Worm (Caenorhabditis elegans) whole organism, L1 larva: ENCODE measurements around the gene sma-2.

Experiments used
- C04F5.9 ChIP-seq: sonication (generic microtip); optimal IDR thresholded peaks from 2 replicates; lab custom pipeline; 2016; ENCODE audit warnings: missing genetic modification characterization, missing compliant biosample characterization
- C16A3.4 ChIP-seq: fragments of 150-350 bp; optimal IDR thresholded peaks from 2 replicates; lab custom pipeline; 2014; ENCODE audit warnings: missing biosample characterization, missing genetic modification characterization
- F16B12.6 ChIP-seq: fragments of 150-350 bp; optimal IDR thresholded peaks from 2 replicates; lab custom pipeline; 2014; ENCODE audit warnings: missing biosample characterization, missing genetic modification characterization
- Y116A8C.19 ChIP-seq: sonication (generic microtip); optimal IDR thresholded peaks from 2 replicates; lab custom pipeline; 2016; ENCODE audit warnings: missing compliant biosample characterization, missing genetic modification characterization, borderline replicate concordance
- alr-1 ChIP-seq: fragments of 200-800 bp; sonication (Bioruptor generic); optimal IDR thresholded peaks from 2 replicates; lab custom pipeline; 2018; ENCODE audit warnings: borderline replicate concordance, mild to moderate bottlenecking, missing genetic modification characterization, missing compliant biosample characterization
- aly-2 ChIP-seq: fragments of 150-350 bp; optimal IDR thresholded peaks from 2 replicates; lab custom pipeline; 2014; ENCODE audit warnings: missing biosample characterization, missing genetic modification characterization
- ama-1 ChIP-seq: fragments of 150-350 bp; optimal IDR thresholded peaks from 2 replicates; lab custom pipeline; 2014
- ceh-63 ChIP-seq: fragments of 200-800 bp; sonication (Bioruptor generic); optimal IDR thresholded peaks from 2 replicates; lab custom pipeline; 2018; ENCODE audit warnings: mild to moderate bottlenecking, missing genetic modification characterization, missing compliant biosample characterization
- ceh-8 ChIP-seq: fragments of 200-800 bp; sonication (Bioruptor generic); optimal IDR thresholded peaks from 2 replicates; lab custom pipeline; 2018; ENCODE audit warnings: mild to moderate bottlenecking, missing genetic modification characterization, moderate library complexity, missing compliant biosample characterization
- ceh-82 ChIP-seq, 3 experiments: fragments of 150-350 bp in 1 of 3; sonication (generic microtip) in 2 of 3; optimal IDR thresholded peaks; 2 replicates each; lab custom pipeline; 2014 to 2017; ENCODE audit warnings: missing biosample characterization in 3 of 3, missing genetic modification characterization in 3 of 3
- ceh-88 ChIP-seq: fragments of 200-800 bp; sonication (Bioruptor generic); IDR thresholded peaks from 2 replicates; pipeline ENCODE4 v1.3.6; 2022; ENCODE audit warnings: missing genetic modification characterization, missing compliant biosample characterization
- ceh-90 ChIP-seq: sonication (generic microtip); optimal IDR thresholded peaks from 2 replicates; lab custom pipeline; 2016; ENCODE audit warnings: missing genetic modification characterization, missing compliant biosample characterization
- dpl-1 ChIP-seq, 3 experiments: fragments of 150-350 bp in 2 of 3; sonication (generic microtip) in 1 of 3; optimal IDR thresholded peaks; 2 replicates each; lab custom pipeline; 2014 to 2017; ENCODE audit warnings: missing biosample characterization in 3 of 3, missing genetic modification characterization in 3 of 3, missing genetic modification reagents in 3 of 3
- dsc-1 ChIP-seq: sonication (generic microtip); optimal IDR thresholded peaks from 2 replicates; lab custom pipeline; 2016; ENCODE audit warnings: mild to moderate bottlenecking, missing genetic modification characterization, missing compliant biosample characterization
- efl-1 ChIP-seq, 4 experiments: fragments of 150-350 bp; optimal IDR thresholded peaks in 3 of 4; peaks in 1 of 4; 1 replicate in 1 of 4; 2 replicates in 3 of 4; lab custom pipeline; 2014; ENCODE audit warnings: missing biosample characterization in 2 of 4, missing genetic modification characterization in 2 of 4, missing genetic modification reagents in 2 of 4
- egl-27 ChIP-seq, 2 experiments: fragments of 150-350 bp in 1 of 2; sonication (generic microtip); optimal IDR thresholded peaks; 3 replicates each; lab custom pipeline; 2017 to 2018; ENCODE audit warnings: missing biosample characterization in 2 of 2, missing genetic modification characterization in 2 of 2, missing genetic modification reagents in 2 of 2
- elt-3 ChIP-seq, 6 experiments: fragments of 150-350 bp in 1 of 6; sonication (generic microtip); optimal IDR thresholded peaks; 2 replicates each; lab custom pipeline; 2017 to 2018; ENCODE audit warnings: missing biosample characterization in 6 of 6, missing genetic modification characterization in 6 of 6, inconsistent platforms in 1 of 6
- ets-5 ChIP-seq: fragments of 200-800 bp; sonication (Bioruptor generic); IDR thresholded peaks from 2 replicates; pipeline ENCODE4 v1.3.6; 2022; ENCODE audit warnings: missing genetic modification characterization, missing compliant biosample characterization
- fkh-10 ChIP-seq: sonication (generic microtip); optimal IDR thresholded peaks from 2 replicates; lab custom pipeline; 2017; ENCODE audit warnings: missing biosample characterization, missing genetic modification reagents, missing genetic modification characterization
- fkh-8 ChIP-seq: sonication (generic microtip); optimal IDR thresholded peaks from 2 replicates; lab custom pipeline; 2016; ENCODE audit warnings: mild to moderate bottlenecking, missing genetic modification characterization, missing compliant biosample characterization
- hpl-2 ChIP-seq: fragments of 150-350 bp; optimal IDR thresholded peaks from 2 replicates; lab custom pipeline; 2014; ENCODE audit warnings: missing biosample characterization, missing genetic modification reagents, missing genetic modification characterization
- irx-1 ChIP-seq: sonication (generic microtip); optimal IDR thresholded peaks from 2 replicates; lab custom pipeline; 2016; ENCODE audit warnings: missing genetic modification characterization, missing compliant biosample characterization
- lin-35 ChIP-seq, 2 experiments: fragments of 150-350 bp; optimal IDR thresholded peaks; 2 replicates each; lab custom pipeline; 2014; ENCODE audit warnings: missing biosample characterization in 2 of 2, missing genetic modification characterization in 2 of 2, missing genetic modification reagents in 2 of 2
- lin-39 ChIP-seq: fragments of 150-350 bp; optimal IDR thresholded peaks from 2 replicates; lab custom pipeline; 2014; ENCODE audit warnings: missing biosample characterization, missing genetic modification reagents, missing genetic modification characterization
- lir-3 ChIP-seq: sonication (generic microtip); optimal IDR thresholded peaks from 2 replicates; lab custom pipeline; 2016; ENCODE audit warnings: mild to moderate bottlenecking, missing genetic modification characterization, moderate library complexity, missing compliant biosample characterization; ENCODE audit not compliant: poor library complexity
- lsy-2 ChIP-seq, 2 experiments: fragments of 150-350 bp; optimal IDR thresholded peaks; 2 replicates each; lab custom pipeline; 2014; ENCODE audit warnings: missing biosample characterization in 2 of 2, missing genetic modification characterization in 2 of 2
- mep-1 ChIP-seq: fragments of 150-350 bp; optimal IDR thresholded peaks from 2 replicates; lab custom pipeline; 2014; ENCODE audit warnings: missing biosample characterization, missing genetic modification characterization
- nhr-11 ChIP-seq: fragments of 150-350 bp; optimal IDR thresholded peaks from 2 replicates; lab custom pipeline; 2014; ENCODE audit warnings: missing biosample characterization, missing genetic modification characterization
- nhr-19 ChIP-seq: fragments of 200-800 bp; sonication (Bioruptor generic); conservative IDR thresholded peaks from 2 replicates; pipeline ENCODE4 v1.3.6; 2022; ENCODE audit warnings: missing genetic modification characterization, missing compliant biosample characterization
- nhr-20 ChIP-seq: sonication (generic microtip); optimal IDR thresholded peaks from 2 replicates; lab custom pipeline; 2016; ENCODE audit warnings: mild to moderate bottlenecking, missing genetic modification characterization, missing compliant biosample characterization
- nhr-28 ChIP-seq: fragments of 150-350 bp; optimal IDR thresholded peaks from 2 replicates; lab custom pipeline; 2014; ENCODE audit warnings: missing biosample characterization, missing genetic modification characterization
- nhr-47 ChIP-seq: sonication (generic microtip); optimal IDR thresholded peaks from 2 replicates; lab custom pipeline; 2016; ENCODE audit warnings: mild to moderate bottlenecking, missing genetic modification characterization, moderate library complexity, missing compliant biosample characterization
- nhr-71 ChIP-seq: sonication (generic microtip); optimal IDR thresholded peaks from 2 replicates; lab custom pipeline; 2016; ENCODE audit warnings: mild to moderate bottlenecking, missing genetic modification characterization, moderate library complexity, missing compliant biosample characterization
- nhr-77 ChIP-seq: fragments of 150-350 bp; optimal IDR thresholded peaks from 2 replicates; lab custom pipeline; 2014; ENCODE audit warnings: missing biosample characterization, missing genetic modification characterization
- nhr-84 ChIP-seq: sonication (generic microtip); optimal IDR thresholded peaks from 2 replicates; lab custom pipeline; 2017; ENCODE audit warnings: missing biosample characterization, missing genetic modification characterization
- nhr-85 ChIP-seq: sonication (generic microtip); peaks from one replicate; lab custom pipeline; 2016; ENCODE audit warnings: missing genetic modification characterization, inconsistent platforms, missing compliant biosample characterization
- pax-3 ChIP-seq: fragments of 200-800 bp; sonication (Bioruptor generic); optimal IDR thresholded peaks from 2 replicates; lab custom pipeline; 2018; ENCODE audit warnings: mild to moderate bottlenecking, missing genetic modification characterization, moderate library complexity, missing compliant biosample characterization
- rnt-1 ChIP-seq: sonication (generic microtip); optimal IDR thresholded peaks from 2 replicates; lab custom pipeline; 2016; ENCODE audit warnings: mild to moderate bottlenecking, missing genetic modification characterization, moderate library complexity, missing compliant biosample characterization
- snu-23 ChIP-seq: sonication (generic microtip); optimal IDR thresholded peaks from 2 replicates; lab custom pipeline; 2016; ENCODE audit warnings: missing genetic modification characterization, missing compliant biosample characterization
- sox-4 ChIP-seq: sonication (generic microtip); optimal IDR thresholded peaks from 2 replicates; lab custom pipeline; 2016; ENCODE audit warnings: missing genetic modification characterization, missing compliant biosample characterization
- swsn-7 ChIP-seq: sonication (generic microtip); optimal IDR thresholded peaks from 2 replicates; lab custom pipeline; 2016; ENCODE audit warnings: missing genetic modification characterization, missing compliant biosample characterization
- tlp-1 ChIP-seq: fragments of 150-350 bp; optimal IDR thresholded peaks from 2 replicates; lab custom pipeline; 2014; ENCODE audit warnings: missing biosample characterization, missing genetic modification characterization
- unc-130 ChIP-seq: fragments of 150-350 bp; optimal IDR thresholded peaks from 2 replicates; lab custom pipeline; 2017; ENCODE audit warnings: missing biosample characterization, missing genetic modification characterization, inconsistent platforms
- unc-30 ChIP-seq: sonication (generic microtip); optimal IDR thresholded peaks from 2 replicates; lab custom pipeline; 2017; ENCODE audit warnings: missing biosample characterization, missing genetic modification characterization
- unc-86 ChIP-seq: sonication (generic microtip); optimal IDR thresholded peaks from 2 replicates; lab custom pipeline; 2016; ENCODE audit warnings: missing genetic modification characterization, missing compliant biosample characterization
- vab-15 ChIP-seq: sonication (generic microtip); optimal IDR thresholded peaks from 2 replicates; lab custom pipeline; 2017; ENCODE audit warnings: missing genotype, mild to moderate bottlenecking, missing genetic modification characterization, missing compliant biosample characterization
- xbp-1 ChIP-seq: sonication (generic microtip); optimal IDR thresholded peaks from 2 replicates; lab custom pipeline; 2016; ENCODE audit warnings: missing genetic modification characterization, missing compliant biosample characterization
- zip-4 ChIP-seq: fragments of 200-800 bp; sonication (Bioruptor generic); optimal IDR thresholded peaks from 2 replicates; lab custom pipeline; 2018; ENCODE audit warnings: mild to moderate bottlenecking, missing genetic modification characterization, moderate library complexity, missing compliant biosample characterization
- ztf-11 ChIP-seq, 2 experiments: sonication (generic microtip); optimal IDR thresholded peaks; 2 replicates each; lab custom pipeline; 2016 to 2017; ENCODE audit warnings: missing genetic modification characterization in 2 of 2, missing biosample characterization in 1 of 2, missing compliant biosample characterization in 1 of 2
- ztf-4 ChIP-seq: fragments of 150-350 bp; optimal IDR thresholded peaks from 2 replicates; lab custom pipeline; 2014; ENCODE audit warnings: missing biosample characterization, missing genetic modification characterization

sma-2 gene

DNA sequence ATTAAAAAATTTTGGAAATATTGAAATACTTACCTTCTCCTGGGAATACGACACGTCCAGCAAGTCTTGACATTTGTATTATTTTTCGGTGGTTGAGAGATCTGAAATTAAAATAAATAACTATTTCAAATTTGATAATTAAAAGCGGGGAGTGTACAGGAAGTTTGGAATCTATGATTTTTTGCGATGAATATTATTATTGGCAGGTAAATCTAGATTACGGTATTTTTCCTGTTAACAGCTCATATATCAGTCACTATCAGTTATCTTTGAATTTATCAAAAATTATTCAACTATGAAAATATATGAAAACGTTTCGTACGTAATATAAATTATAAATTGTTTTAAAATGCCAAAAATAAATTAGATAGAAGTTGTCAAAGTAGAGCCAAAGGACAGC, 33.4 kb upstream of the sma-2 start, which contains the start of gene B0303.14:
Gene B0303.14 (minus strand): TSS at position 101 of the 400 bp plus-strand sequence.
- TF ChIP-seq elt-3 (tag; optimal IDR thresholded peaks at IDR 0.05; lab: Kevin White, UChicago) = no peak

DNA sequence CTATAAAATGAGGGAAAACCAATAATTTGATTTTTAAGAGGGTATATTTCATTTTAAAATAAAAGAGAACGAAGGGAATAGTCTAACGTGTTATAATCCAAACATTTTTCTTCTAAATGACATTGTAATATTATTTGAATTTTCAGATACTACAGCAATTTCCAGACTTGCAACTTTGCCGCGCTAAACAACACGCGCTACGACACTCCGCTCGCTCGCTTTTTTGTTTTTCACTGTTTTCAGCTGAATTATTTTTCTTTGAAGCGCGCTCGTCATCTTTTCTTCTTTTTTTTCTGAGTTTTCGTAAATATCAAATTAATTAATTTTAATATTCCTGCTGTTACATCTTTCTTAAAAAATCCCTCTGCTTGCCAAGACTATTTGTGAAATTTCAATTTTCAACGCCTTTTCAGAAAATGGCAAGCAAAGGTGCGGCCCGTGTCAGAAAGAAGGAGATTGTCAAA, 32.2 kb upstream of the sma-2 start, which contains the start of gene mrpl-11:
Gene mrpl-11 (plus strand): TSS at position 414 of the 464 bp plus-strand sequence.
- TF ChIP-seq ama-1 (lab: Kevin White, UChicago) (no peak), fkh-8 (tag; lab: Kevin White, UChicago) (no peak), zip-4 (GFP tag; lab: Kevin White, UChicago) (no peak), unc-30 (no peak), vab-15 (tag; lab: Kevin White, UChicago) (no peak), lin-35 (GFP tag; optimal IDR thresholded peaks at IDR 0.05; lab: Kevin White, UChicago) (peak; percentile 4 to 48), mep-1 (no peak), Y116A8C.19 (tag; lab: Kevin White, UChicago) (no peak), ztf-11 (tag; optimal IDR thresholded peaks at IDR 0.05; lab: Kevin White, UChicago) (no peak), nhr-28 (tag; lab: Kevin White, UChicago) (no peak), alr-1 (no peak), irx-1 (no peak), ceh-63 (GFP tag; lab: Kevin White, UChicago) (no peak), ztf-4 (tag; lab: Kevin White, UChicago) (no peak), nhr-71 (tag; lab: Kevin White, UChicago) (peak; percentile 17), ceh-88 (GFP tag; lab: Robert Waterston, UW) (no peak), pax-3 (tag; lab: Kevin White, UChicago) (no peak), aly-2 (tag; lab: Kevin White, UChicago) (no peak), dpl-1 (GFP tag; optimal IDR thresholded peaks at IDR 0.05; lab: Kevin White, UChicago) (peak in 2 of 3 experiments; percentile 8 to 34), F16B12.6 (tag; lab: Kevin White, UChicago) (no peak), ceh-82 (tag; optimal IDR thresholded peaks at IDR 0.05; lab: Kevin White, UChicago) (peak in 1 of 3 experiments; percentile 6), dsc-1 (no peak), ceh-8 (GFP tag; lab: Kevin White, UChicago) (no peak), fkh-10 (GFP tag; lab: Kevin White, UChicago) (no peak), hpl-2 (GFP tag; lab: Kevin White, UChicago) (no peak), ceh-90 (tag; lab: Kevin White, UChicago) (no peak), nhr-19 (GFP tag; lab: Robert Waterston, UW) (no peak), efl-1 (optimal IDR thresholded peaks at IDR 0.05; lab: Kevin White, UChicago) (peak in 1 of 2 experiments; percentile 33), efl-1 (GFP tag; optimal IDR thresholded peaks at IDR 0.05 in 1 of 2; lab: Kevin White, UChicago) (peak; percentile 33 to 89), nhr-84 (tag; lab: Kevin White, UChicago) (no peak), unc-130 (tag; lab: Kevin White, UChicago) (no peak), lin-39 (tag; lab: Kevin White, UChicago) (no peak), unc-86 (tag; lab: Kevin White, UChicago) (no peak), nhr-20 (no peak), swsn-7 (tag; lab: Kevin White, UChicago) (peak; percentile 9), C16A3.4 (tag; lab: Kevin White, UChicago) (no peak), lsy-2 (tag; optimal IDR thresholded peaks at IDR 0.05; lab: Kevin White, UChicago) (peak in 1 of 2 experiments; percentile 45), egl-27 (tag; optimal IDR thresholded peaks at IDR 0.05; lab: Kevin White, UChicago) (no peak), nhr-77 (no peak), ets-5 (GFP tag; lab: Robert Waterston, UW) (no peak), xbp-1 (no peak), nhr-47 (tag; lab: Kevin White, UChicago) (no peak), snu-23 (peak; percentile 21), sox-4 (tag; lab: Kevin White, UChicago) (no peak), tlp-1 (tag; lab: Kevin White, UChicago) (no peak), elt-3 (tag; optimal IDR thresholded peaks at IDR 0.05; lab: Kevin White, UChicago) (no peak), C04F5.9 (tag; lab: Kevin White, UChicago) (no peak), rnt-1 (no peak), lir-3 (tag; lab: Kevin White, UChicago) (no peak), nhr-85 (tag; lab: Kevin White, UChicago) (no peak), nhr-11 (tag; lab: Kevin White, UChicago) (no peak)
